Fruit fly (Drosophila melanogaster): ENCODE results near the gene CG9154.
A peak's percentile ranks its signal among the peaks of the same experiment; 100 is the strongest.

Gene CG9154

DNA sequence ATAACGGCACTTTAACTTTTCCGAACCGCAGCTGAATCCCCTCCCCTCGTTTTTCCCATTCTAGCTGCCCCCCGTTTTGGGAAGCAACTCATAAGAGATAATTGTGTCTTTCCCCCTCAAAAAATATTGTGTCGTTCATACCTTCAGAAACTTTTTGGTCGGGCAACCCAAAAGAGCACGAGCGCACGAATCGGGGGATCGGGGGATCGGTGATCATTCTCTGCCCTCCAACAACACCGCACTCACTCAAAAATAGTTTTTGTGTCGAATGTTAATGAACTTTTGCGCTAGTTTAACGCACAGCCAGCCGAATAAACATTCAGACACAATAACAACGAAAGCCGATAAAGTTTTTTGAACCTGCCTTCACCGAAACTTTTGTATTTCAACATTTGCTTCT is 19.9 kb upstream of the CG9154 start (continued):
- TF ChIP-seq CG10543 (GFP tag; optimal IDR thresholded peaks at IDR 0.05) (peak; percentile 68), CG8924 (tag; optimal IDR thresholded peaks at IDR 0.05) (peak; percentile 5), Med (GFP tag) (peak; percentile 67), abd-A (tag; optimal IDR thresholded peaks at IDR 0.05) (peak; percentile 75), onecut (GFP tag; IDR thresholded peaks at IDR 0.05) (0 out of 2 replicates have a peak, but pooled peaks have one; percentile 2), Aef1 (GFP tag; IDR thresholded peaks at IDR 0.05) (peak; percentile 64)

DNA sequence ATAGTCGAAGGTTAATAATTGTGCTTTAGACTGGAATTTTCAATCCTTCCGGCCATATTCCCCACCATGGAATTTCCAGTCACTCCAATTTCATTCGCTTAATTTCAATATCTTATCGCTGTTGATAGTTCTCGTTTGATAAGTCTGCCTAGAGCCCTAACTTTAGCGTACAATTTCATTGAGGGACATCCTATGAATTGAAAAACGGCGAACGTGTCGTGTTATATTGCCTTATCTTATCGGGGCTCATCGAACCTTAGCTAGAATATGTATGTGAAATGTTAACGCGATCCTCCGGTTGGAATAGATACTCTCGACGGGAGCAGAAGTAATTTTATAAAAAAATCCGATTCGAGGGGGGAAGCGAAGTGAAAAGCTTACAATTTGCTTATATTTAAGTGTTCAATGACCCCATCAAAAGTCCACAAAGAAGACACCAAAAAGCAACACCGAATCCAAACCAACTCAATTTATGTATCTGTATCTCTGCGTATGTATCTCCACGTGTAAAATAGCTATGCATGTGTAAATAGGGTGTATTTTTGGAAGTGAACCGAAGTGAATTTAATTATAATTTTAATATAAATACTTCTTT is 19.2 kb upstream of the CG9154 start:
- TF ChIP-seq sd (tag; optimal IDR thresholded peaks at IDR 0.05) (peak; percentile 59), grn (GFP tag; optimal IDR thresholded peaks at IDR 0.05) (peak; percentile 61), exex (tag; optimal IDR thresholded peaks at IDR 0.05) (peak; percentile 68), mirr (GFP tag; optimal IDR thresholded peaks at IDR 0.05) (peak; percentile 89), sens (GFP tag) (peak; percentile 2), Bdp1 (GFP tag; optimal IDR thresholded peaks at IDR 0.05) (no peak), vvl (GFP tag; IDR thresholded peaks at IDR 0.05) (no peak), Sin3A (optimal IDR thresholded peaks at IDR 0.05) (no peak), seq (GFP tag; IDR thresholded peaks at IDR 0.05) (no peak), CG14050 (GFP tag; IDR thresholded peaks at IDR 0.05) (no peak), Eip74EF (GFP tag; optimal IDR thresholded peaks at IDR 0.05) (no peak), sim (GFP tag; IDR thresholded peaks at IDR 0.05) (no peak), Med (GFP tag) (peak; percentile 19), scrt (GFP tag; optimal IDR thresholded peaks at IDR 0.05) (no peak), GATAe (GFP tag; conservative IDR thresholded peaks at IDR 0.05) (peak; percentile 80), CG4854 (GFP tag; optimal IDR thresholded peaks at IDR 0.05) (no peak), tup (GFP tag; optimal IDR thresholded peaks at IDR 0.05) (no peak)

- TF ChIP-seq lola (GFP tag; optimal IDR thresholded peaks at IDR 0.05), result peak in 1 of 3 experiments; percentile 2
- TF ChIP-seq CG4707 (GFP tag; optimal IDR thresholded peaks at IDR 0.05), result peak; percentile 67
- TF ChIP-seq Jarid2 (GFP tag; optimal IDR thresholded peaks at IDR 0.05), result no peak
- TF ChIP-seq Opbp (GFP tag; IDR thresholded peaks at IDR 0.05; ENCODE audit: partially characterized antibody), result peak; percentile 82
- TF ChIP-seq slbo (GFP tag; IDR thresholded peaks at IDR 0.05), result peak; percentile 15; the same call in 1 of the 2 replicates
- no peak for TF ChIP-seq CG14014 (GFP tag; IDR thresholded peaks at IDR 0.05)
- peak; percentile 77; the same call in 2 of the 3 replicates for TF ChIP-seq gce (GFP tag; IDR thresholded peaks at IDR 0.05)
- TF ChIP-seq CG17568 (GFP tag; optimal IDR thresholded peaks at IDR 0.05), result peak; percentile 51
- TF ChIP-seq shn (GFP tag; optimal IDR thresholded peaks at IDR 0.05), result no peak
- peak; percentile 31 for TF ChIP-seq Myb (GFP tag; optimal IDR thresholded peaks at IDR 0.05)
- peak; percentile 50; the same call in 2 of the 3 replicates for TF ChIP-seq knrl (GFP tag; IDR thresholded peaks at IDR 0.05; ENCODE audit: partially characterized antibody)
- TF ChIP-seq CG15269 (tag; optimal IDR thresholded peaks at IDR 0.05), result no peak
- TF ChIP-seq CG30403 (GFP tag; optimal IDR thresholded peaks at IDR 0.05), result peak; percentile 6
- TF ChIP-seq CG31365 (tag; optimal IDR thresholded peaks at IDR 0.05), result no peak
- peak; percentile 66 for TF ChIP-seq fru (optimal IDR thresholded peaks at IDR 0.05)
- TF ChIP-seq CG15696 (tag; optimal IDR thresholded peaks at IDR 0.05), result peak; percentile 1
- TF ChIP-seq org-1 (GFP tag; optimal IDR thresholded peaks at IDR 0.05), result peak; percentile 44
- peak; percentile 53 for TF ChIP-seq CG3281 (GFP tag; optimal IDR thresholded peaks at IDR 0.05)
- peak; percentile 38 for TF ChIP-seq CG6765 (GFP tag; optimal IDR thresholded peaks at IDR 0.05)
- TF ChIP-seq HmgD (GFP tag; optimal IDR thresholded peaks at IDR 0.05), result peak; percentile 90
- TF ChIP-seq CG7556 (GFP tag; optimal IDR thresholded peaks at IDR 0.05), result peak; percentile 68
- peak in 1 of 2 experiments; percentile 73 for TF ChIP-seq insv (GFP tag; optimal IDR thresholded peaks at IDR 0.05)
- peak; percentile 57 for TF ChIP-seq gcm (GFP tag; optimal IDR thresholded peaks at IDR 0.05)
- no peak for TF ChIP-seq fu2 (GFP tag; optimal IDR thresholded peaks at IDR 0.05)
These were observed 18.2 kb upstream of the CG9154 start for dm6 chr2L:6088371-6089365.
